Worm (Caenorhabditis elegans) whole organism, early embryonic: ENCODE results near the gene npr-41.

ENCODE experiments used
- B0310.2 ChIP-seq: sonication (generic microtip); optimal IDR thresholded peaks from 2 replicates; lab custom pipeline; 2016; ENCODE audit warnings: mild to moderate bottlenecking, missing genetic modification characterization, missing compliant biosample characterization
- ama-1 ChIP-seq: fragments of 150-350 bp; optimal IDR thresholded peaks from 2 replicates; lab custom pipeline; 2014
- ets-7 ChIP-seq: sonication (generic microtip); optimal IDR thresholded peaks from 2 replicates; lab custom pipeline; 2016; ENCODE audit warnings: missing genotype, missing genetic modification characterization, missing compliant biosample characterization
- hmbx-1 ChIP-seq: sonication (generic microtip); optimal IDR thresholded peaks from 2 replicates; lab custom pipeline; 2016; ENCODE audit warnings: mild to moderate bottlenecking, missing genetic modification characterization, missing compliant biosample characterization
- sea-1 ChIP-seq: fragments of 200-800 bp; sonication (Bioruptor generic); conservative IDR thresholded peaks from 2 replicates; pipeline ENCODE4 v1.3.6; 2022; ENCODE audit warnings: missing genetic modification characterization, missing compliant biosample characterization
- tbx-37 ChIP-seq: fragments of 200-800 bp; sonication (Bioruptor generic); conservative IDR thresholded peaks from 2 replicates; pipeline ENCODE4 v1.3.6; 2022; ENCODE audit warnings: missing genetic modification reagents, missing genetic modification characterization, missing compliant biosample characterization
- tra-4 ChIP-seq: sonication (generic microtip); optimal IDR thresholded peaks from 2 replicates; lab custom pipeline; 2017; ENCODE audit warnings: missing genetic modification characterization, missing compliant biosample characterization

- no peak for TF ChIP-seq tbx-37 (GFP tag; lab: Robert Waterston, UW)
- peak; percentile 77 for TF ChIP-seq ama-1 (lab: Kevin White, UChicago)
- no peak for TF ChIP-seq ets-7 (tag; lab: Kevin White, UChicago)
- TF ChIP-seq sea-1 (GFP tag; lab: Robert Waterston, UW) = 0 out of 2 replicates have a peak, but pooled peaks have one; percentile 66
- no peak for TF ChIP-seq tra-4 (tag; lab: Kevin White, UChicago)
- peak; percentile 22 for TF ChIP-seq hmbx-1
- TF ChIP-seq B0310.2 (tag; lab: Kevin White, UChicago) = no peak
Measured at ce11 chrII:11547254-11547687, 36.8 kb downstream of the npr-41 start, which contains the start of gene F54D5.7.
